Worm (Caenorhabditis elegans): Measurements from ENCODE around the gene ceh-74.

ceh-74 gene

DNA sequence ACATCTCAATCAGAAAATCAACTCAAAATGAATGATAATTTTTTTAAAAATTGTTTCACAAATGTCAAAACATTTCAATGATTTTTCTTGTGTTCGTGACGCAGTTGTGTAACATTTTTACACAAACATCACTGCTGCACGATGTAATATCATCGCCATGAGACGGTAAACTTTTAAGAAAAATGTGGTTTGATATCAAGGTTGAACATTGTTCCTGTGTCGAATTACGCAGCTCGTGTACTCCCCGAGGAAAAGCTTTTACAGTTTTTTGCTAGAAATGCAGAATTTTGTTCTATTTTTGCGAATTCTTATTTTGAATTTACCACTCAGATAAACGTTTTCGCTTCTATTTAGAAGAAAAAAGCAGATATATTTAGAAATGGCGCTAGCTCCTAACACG lies 19.8 kb downstream of the ceh-74 start (continued):
- TF ChIP-seq rpc-1 (optimal IDR thresholded peaks at IDR 0.05) (no peak), rpc-1 (tag; optimal IDR thresholded peaks at IDR 0.05) (no peak), athp-1 (tag; optimal IDR thresholded peaks at IDR 0.05) (no peak), ztf-25 (GFP tag; IDR thresholded peaks at IDR 0.05) (0 out of 2 replicates have a peak, but pooled peaks have one; percentile 23), snpc-1.3 (tag; optimal IDR thresholded peaks at IDR 0.05; ENCODE audit: insufficient read depth) (peak; percentile 4), egl-18 (GFP tag; IDR thresholded peaks at IDR 0.05) (no peak), F49E8.2 (tag; optimal IDR thresholded peaks at IDR 0.05; ENCODE audit: insufficient read depth) (no peak), ets-4 (GFP tag; optimal IDR thresholded peaks at IDR 0.05) (no peak), ztf-18 (tag; optimal IDR thresholded peaks at IDR 0.05) (no peak), dox-1 (GFP tag; IDR thresholded peaks at IDR 0.05) (no peak), ztf-28 (GFP tag; IDR thresholded peaks at IDR 0.05) (no peak), unc-130 (GFP tag; optimal IDR thresholded peaks at IDR 0.05) (no peak), madf-3 (GFP tag; IDR thresholded peaks at IDR 0.05) (no peak), snpc-4 (GFP tag; optimal IDR thresholded peaks at IDR 0.05) (no peak), snpc-4 (tag; optimal IDR thresholded peaks at IDR 0.05) (no peak), lag-1 (GFP tag; IDR thresholded peaks at IDR 0.05) (no peak), mcd-1 (GFP tag; IDR thresholded peaks at IDR 0.05) (0 out of 2 replicates have a peak, but pooled peaks have one; percentile 10), xnd-1 (tag; optimal IDR thresholded peaks at IDR 0.05) (no peak), unc-62 (GFP tag; optimal IDR thresholded peaks at IDR 0.05) (no peak), madf-6 (GFP tag; IDR thresholded peaks at IDR 0.05) (no peak), Y79H2A.3 (GFP tag; conservative IDR thresholded peaks at IDR 0.05) (no peak), F55B11.4 (tag; optimal IDR thresholded peaks at IDR 0.05; ENCODE audit: borderline replicate concordance, insufficient read depth) (no peak), B0019.2 (GFP tag; conservative IDR thresholded peaks at IDR 0.05) (0 out of 2 replicates have a peak, but pooled peaks have one; percentile 13), hmg-20 (GFP tag; IDR thresholded peaks at IDR 0.05) (no peak), attf-5 (GFP tag; optimal IDR thresholded peaks at IDR 0.05) (peak; percentile 39), ekl-4 (GFP tag; IDR thresholded peaks at IDR 0.05) (peak; percentile 35; the same call in 1 of the 2 replicates), nfya-2 (GFP tag; IDR thresholded peaks at IDR 0.05) (no peak), nhr-80 (tag; optimal IDR thresholded peaks at IDR 0.05) (peak; percentile 33), tbp1 (GFP tag; optimal IDR thresholded peaks at IDR 0.05) (peak; percentile 42), dpff-1 (tag; optimal IDR thresholded peaks at IDR 0.05) (no peak), bed-1 (GFP tag; IDR thresholded peaks at IDR 0.05) (no peak), lin-35 (GFP tag; optimal IDR thresholded peaks at IDR 0.05) (no peak), B0336.3 (GFP tag; IDR thresholded peaks at IDR 0.05) (peak; percentile 34; the same call in 1 of the 2 replicates), bed-2 (GFP tag; IDR thresholded peaks at IDR 0.05) (no peak), atf-7 (tag; optimal IDR thresholded peaks at IDR 0.05) (no peak), nhr-120 (GFP tag; IDR thresholded peaks at IDR 0.05) (no peak), F57C9.4 (tag; optimal IDR thresholded peaks at IDR 0.05) (no peak), dpl-1 (GFP tag; optimal IDR thresholded peaks at IDR 0.05) (no peak)

- TF ChIP-seq hrde-1 (tag; optimal IDR thresholded peaks at IDR 0.05; ENCODE audit: borderline replicate concordance) (no peak), Y56A3A.18 (GFP tag; IDR thresholded peaks at IDR 0.05) (no peak), dpl-1 (GFP tag; optimal IDR thresholded peaks at IDR 0.05) (no peak), him-1 (tag; optimal IDR thresholded peaks at IDR 0.05) (no peak), T07F8.4 (tag; optimal IDR thresholded peaks at IDR 0.05) (peak; percentile 16), egrh-3 (GFP tag; IDR thresholded peaks at IDR 0.05) (peak; percentile 38; the same call in 1 of the 2 replicates), ccch-3 (GFP tag; optimal IDR thresholded peaks at IDR 0.05) (no peak), nhr-80 (tag; optimal IDR thresholded peaks at IDR 0.05) (peak; percentile 95), ekl-4 (GFP tag; IDR thresholded peaks at IDR 0.05) (0 out of 2 replicates have a peak, but pooled peaks have one; percentile 51), rcor-1 (GFP tag; IDR thresholded peaks at IDR 0.05) (peak; percentile 57), mel-28 (tag; optimal IDR thresholded peaks at IDR 0.05; ENCODE audit: borderline replicate concordance) (no peak), efl-1 (GFP tag; optimal IDR thresholded peaks at IDR 0.05) (no peak), nfya-2 (GFP tag; IDR thresholded peaks at IDR 0.05) (no peak), F37B4.10 (GFP tag; IDR thresholded peaks at IDR 0.05) (no peak), mxl-1 (tag; optimal IDR thresholded peaks at IDR 0.05) (no peak), Y79H2A.3 (GFP tag; conservative IDR thresholded peaks at IDR 0.05) (no peak), B0035.1 (tag; optimal IDR thresholded peaks at IDR 0.05) (no peak)
Observed at ce11 chrV:14200086-14200485, 22.2 kb downstream of the ceh-74 start.
